Fruit fly (Drosophila melanogaster): ENCODE data around the gene nero.

The nero gene

dm6 chr3R:31703370-31703769 lies 44.0 kb downstream of the nero start (continued):
- TF ChIP-seq Sry-β (GFP tag; optimal IDR thresholded peaks at IDR 0.05), result peak; percentile 86
- TF ChIP-seq CG1792 (GFP tag; optimal IDR thresholded peaks at IDR 0.05), result no peak
- TF ChIP-seq CG2712 (tag; optimal IDR thresholded peaks at IDR 0.05), result peak; percentile 29
- TF ChIP-seq Xrp1 (GFP tag; IDR thresholded peaks at IDR 0.05), result no peak
- no peak for TF ChIP-seq CG17568 (GFP tag; optimal IDR thresholded peaks at IDR 0.05)
- TF ChIP-seq CG1233 (GFP tag; optimal IDR thresholded peaks at IDR 0.05), result no peak
- TF ChIP-seq CG11560 (tag; IDR thresholded peaks at IDR 0.05), result no peak
- no peak for TF ChIP-seq cad (GFP tag; optimal IDR thresholded peaks at IDR 0.05)
- no peak for TF ChIP-seq CG6175 (GFP tag; IDR thresholded peaks at IDR 0.05)
- no peak for TF ChIP-seq cwo (GFP tag; optimal IDR thresholded peaks at IDR 0.05)
- no peak for TF ChIP-seq Dip3 (GFP tag; optimal IDR thresholded peaks at IDR 0.05)
- TF ChIP-seq CG9817 (tag; optimal IDR thresholded peaks at IDR 0.05), result no peak
- TF ChIP-seq H15 (GFP tag; IDR thresholded peaks at IDR 0.05), result no peak
- TF ChIP-seq ato (GFP tag; IDR thresholded peaks at IDR 0.05; ENCODE audit: partially characterized antibody), result no peak
- no peak for TF ChIP-seq jing (GFP tag; optimal IDR thresholded peaks at IDR 0.05)
- no peak for TF ChIP-seq CG32767 (GFP tag; IDR thresholded peaks at IDR 0.05)
- TF ChIP-seq oc (tag; optimal IDR thresholded peaks at IDR 0.05), result no peak

- no peak for TF ChIP-seq CG18476 (GFP tag; optimal IDR thresholded peaks at IDR 0.05)
- TF ChIP-seq pros (GFP tag; optimal IDR thresholded peaks at IDR 0.05), result peak; percentile 32
- TF ChIP-seq lbe (GFP tag; optimal IDR thresholded peaks at IDR 0.05), result peak; percentile 23
- TF ChIP-seq ewg (GFP tag; optimal IDR thresholded peaks at IDR 0.05), result no peak
- TF ChIP-seq CG18764 (GFP tag; optimal IDR thresholded peaks at IDR 0.05), result no peak
- TF ChIP-seq Dip3 (GFP tag; optimal IDR thresholded peaks at IDR 0.05), result no peak
- no peak for TF ChIP-seq CG17829 (tag; optimal IDR thresholded peaks at IDR 0.05)
- no peak for TF ChIP-seq CkIIα-i1 (GFP tag; IDR thresholded peaks at IDR 0.05)
- TF ChIP-seq tll (GFP tag; optimal IDR thresholded peaks at IDR 0.05), result peak in 1 of 2 experiments; percentile 41
- no peak for TF ChIP-seq ato (GFP tag; IDR thresholded peaks at IDR 0.05; ENCODE audit: partially characterized antibody)
- TF ChIP-seq CG12744 (GFP tag; optimal IDR thresholded peaks at IDR 0.05), result no peak
- no peak for TF ChIP-seq Ravus (GFP tag; IDR thresholded peaks at IDR 0.05)
- TF ChIP-seq nom (GFP tag; optimal IDR thresholded peaks at IDR 0.05), result peak; percentile 41
- no peak for TF ChIP-seq CG10462 (GFP tag; optimal IDR thresholded peaks at IDR 0.05)
- no peak for TF ChIP-seq trem (tag; optimal IDR thresholded peaks at IDR 0.05)
Measured at dm6 chr3R:31701934-31702333, 45.4 kb downstream of the nero start.

dm6 chr3R:31700212-31700611 lies 47.1 kb downstream of the nero start:
- TF ChIP-seq Med (GFP tag) (peak; percentile 10), dmrt11E (tag; optimal IDR thresholded peaks at IDR 0.05) (peak; percentile 41), MESR4 (GFP tag; optimal IDR thresholded peaks at IDR 0.05) (no peak), Drgx (GFP tag; IDR thresholded peaks at IDR 0.05) (peak; percentile 73), CG32772 (GFP tag; IDR thresholded peaks at IDR 0.05) (no peak), luna (GFP tag; optimal IDR thresholded peaks at IDR 0.05) (no peak), Xrp1 (GFP tag; IDR thresholded peaks at IDR 0.05) (peak; percentile 17; the same call in 1 of the 2 replicates), CG11504 (tag; optimal IDR thresholded peaks at IDR 0.05) (no peak), prd (optimal IDR thresholded peaks at IDR 0.05) (no peak), prd (GFP tag; IDR thresholded peaks at IDR 0.05) (peak; percentile 19; the same call in 1 of the 3 replicates), CG34224 (GFP tag; IDR thresholded peaks at IDR 0.05; ENCODE audit: partially characterized antibody) (no peak), CG3847 (GFP tag; IDR thresholded peaks at IDR 0.05) (no peak), CG7963 (GFP tag; IDR thresholded peaks at IDR 0.05; ENCODE audit: partially characterized antibody) (no peak), bsh (GFP tag; optimal IDR thresholded peaks at IDR 0.05) (peak in 1 of 2 experiments; percentile 68), CG16813 (GFP tag; IDR thresholded peaks at IDR 0.05; ENCODE audit: partially characterized antibody) (0 out of 3 replicates have a peak, but pooled peaks have one; percentile 2), CG2712 (tag; optimal IDR thresholded peaks at IDR 0.05) (peak; percentile 3), dati (GFP tag; IDR thresholded peaks at IDR 0.05) (no peak)
